Worm (Caenorhabditis elegans): ENCODE results near the gene C32D5.10.

ce11 chrII:6379038-6379563 is 27.3 kb upstream of the C32D5.10 start:
- TF ChIP-seq nhr-11 (tag; optimal IDR thresholded peaks at IDR 0.05) (no peak), ceh-31 (tag; optimal IDR thresholded peaks at IDR 0.05) (no peak), pha-4 (tag; optimal IDR thresholded peaks at IDR 0.05) (no peak), hlh-15 (tag; optimal IDR thresholded peaks at IDR 0.05) (no peak), zip-5 (tag; optimal IDR thresholded peaks at IDR 0.05) (no peak), pqm-1 (tag; optimal IDR thresholded peaks at IDR 0.05) (no peak), fkh-10 (GFP tag; optimal IDR thresholded peaks at IDR 0.05) (no peak), sox-2 (GFP tag; IDR thresholded peaks at IDR 0.05) (no peak), syd-9 (tag; optimal IDR thresholded peaks at IDR 0.05) (no peak)

Data from whole organism, late embryonic.